Fruit fly (Drosophila melanogaster): ENCODE data around the gene ScpX.
A peak's percentile ranks its signal among the peaks of the same experiment; 100 is the strongest.

ScpX gene

DNA sequence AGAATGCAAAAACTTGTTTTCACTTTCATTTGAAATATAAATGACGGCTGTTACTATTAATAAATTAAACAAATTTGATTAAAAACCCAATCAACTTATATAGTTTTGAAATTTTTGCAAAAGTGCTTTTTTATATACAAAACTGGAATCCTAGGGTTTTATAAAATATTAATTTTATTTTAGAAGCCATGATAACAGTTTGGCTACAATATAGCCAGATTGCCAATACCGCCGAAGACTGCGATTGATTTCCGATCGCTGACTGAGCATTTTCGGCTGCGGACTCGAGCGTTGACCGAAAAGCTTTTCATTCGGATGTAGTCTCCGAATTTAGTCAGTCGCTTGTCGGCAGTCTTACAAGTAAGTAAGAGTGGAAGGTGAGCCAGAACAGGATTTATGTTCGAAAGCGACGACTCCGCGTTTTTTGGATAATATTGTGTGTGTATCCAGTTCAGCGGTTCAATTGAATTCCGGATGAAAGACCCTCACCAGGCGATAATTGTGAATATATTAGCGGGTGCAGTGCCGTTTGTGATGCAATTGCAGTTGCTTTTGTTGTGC, 7.7 kb upstream of the ScpX start, which contains the start of gene Ugt36D1:
Ugt36D1 (plus strand) TSS at position 306 of the 561 bp plus-strand sequence.
- TF ChIP-seq CG32006 (GFP tag; optimal IDR thresholded peaks at IDR 0.05): no peak
- TF ChIP-seq acj6 (GFP tag; optimal IDR thresholded peaks at IDR 0.05): no peak
- peak; percentile 82 for TF ChIP-seq svp (GFP tag)
- TF ChIP-seq Hr4 (GFP tag; optimal IDR thresholded peaks at IDR 0.05): peak; percentile 14
- peak; percentile 82 for TF ChIP-seq vri (GFP tag; optimal IDR thresholded peaks at IDR 0.05)
- peak; percentile 76 for TF ChIP-seq CG6854 (GFP tag; optimal IDR thresholded peaks at IDR 0.05)
- TF ChIP-seq CG11902 (GFP tag; optimal IDR thresholded peaks at IDR 0.05): no peak
- no peak for TF ChIP-seq achi (GFP tag; optimal IDR thresholded peaks at IDR 0.05)
- peak; percentile 30 for TF ChIP-seq topi (GFP tag; optimal IDR thresholded peaks at IDR 0.05)
- TF ChIP-seq CG4318 (GFP tag; optimal IDR thresholded peaks at IDR 0.05): no peak
- no peak for TF ChIP-seq CG6792 (GFP tag; optimal IDR thresholded peaks at IDR 0.05)
- no peak for TF ChIP-seq ss (GFP tag; optimal IDR thresholded peaks at IDR 0.05)
- TF ChIP-seq CG9139 (GFP tag; optimal IDR thresholded peaks at IDR 0.05): no peak
- no peak for TF ChIP-seq eg (GFP tag; IDR thresholded peaks at IDR 0.05)
- TF ChIP-seq CG8119 (GFP tag; IDR thresholded peaks at IDR 0.05): no peak
- TF ChIP-seq dac (GFP tag; optimal IDR thresholded peaks at IDR 0.05): no peak
- no peak for TF ChIP-seq CG8632 (GFP tag; optimal IDR thresholded peaks at IDR 0.05)
- no peak for TF ChIP-seq Hr38 (GFP tag; optimal IDR thresholded peaks at IDR 0.05)
- no peak for TF ChIP-seq CG7368 (GFP tag; optimal IDR thresholded peaks at IDR 0.05)
- no peak for TF ChIP-seq CG16779 (tag; optimal IDR thresholded peaks at IDR 0.05)
- TF ChIP-seq CG8319 (GFP tag; optimal IDR thresholded peaks at IDR 0.05): no peak
- peak; percentile 37; the same call in 1 of the 2 replicates for TF ChIP-seq CG15336 (GFP tag; IDR thresholded peaks at IDR 0.05)
- no peak for TF ChIP-seq cyc (GFP tag; optimal IDR thresholded peaks at IDR 0.05)
- TF ChIP-seq CG10669 (GFP tag; optimal IDR thresholded peaks at IDR 0.05): no peak
- TF ChIP-seq fd85E (GFP tag; optimal IDR thresholded peaks at IDR 0.05): no peak
- TF ChIP-seq Gug (GFP tag; IDR thresholded peaks at IDR 0.05): no peak
- no peak for TF ChIP-seq CG11294 (GFP tag; IDR thresholded peaks at IDR 0.05)
- TF ChIP-seq Smox (GFP tag; optimal IDR thresholded peaks at IDR 0.05): no peak
- peak; percentile 11 for TF ChIP-seq dsx (GFP tag; optimal IDR thresholded peaks at IDR 0.05; ENCODE audit: poor library complexity, severe bottlenecking)
- TF ChIP-seq CG6163 (GFP tag; IDR thresholded peaks at IDR 0.05): peak; percentile 50; the same call in 2 of the 3 replicates
- TF ChIP-seq CG34406 (GFP tag; optimal IDR thresholded peaks at IDR 0.05): no peak
- no peak for TF ChIP-seq Hr39 (GFP tag; optimal IDR thresholded peaks at IDR 0.05)
- peak; percentile 92 for TF ChIP-seq Blimp-1 (GFP tag; optimal IDR thresholded peaks at IDR 0.05)
- TF ChIP-seq Eip93F (GFP tag; optimal IDR thresholded peaks at IDR 0.05): peak; percentile 55
- TF ChIP-seq CG6276 (GFP tag; optimal IDR thresholded peaks at IDR 0.05): no peak
- TF ChIP-seq Sox14 (GFP tag; optimal IDR thresholded peaks at IDR 0.05): no peak
- peak; percentile 7 for TF ChIP-seq lz (GFP tag; optimal IDR thresholded peaks at IDR 0.05)
- no peak for TF ChIP-seq fkh (GFP tag; optimal IDR thresholded peaks at IDR 0.05)
- TF ChIP-seq CG3032 (tag; optimal IDR thresholded peaks at IDR 0.05): no peak
- TF ChIP-seq Sox15 (GFP tag; optimal IDR thresholded peaks at IDR 0.05): no peak
- no peak for TF ChIP-seq spab (GFP tag; optimal IDR thresholded peaks at IDR 0.05)
- no peak for TF ChIP-seq CG31627 (GFP tag; optimal IDR thresholded peaks at IDR 0.05)
- TF ChIP-seq Eip75B (GFP tag; optimal IDR thresholded peaks at IDR 0.05): peak; percentile 13
- no peak for TF ChIP-seq net (GFP tag; optimal IDR thresholded peaks at IDR 0.05)
- peak; percentile 41 for TF ChIP-seq Eip78C (GFP tag)
- no peak for TF ChIP-seq Met (GFP tag; optimal IDR thresholded peaks at IDR 0.05)
- no peak for TF ChIP-seq salr (GFP tag; optimal IDR thresholded peaks at IDR 0.05)
- TF ChIP-seq CG10631 (GFP tag; optimal IDR thresholded peaks at IDR 0.05): no peak
- TF ChIP-seq OdsH (GFP tag; optimal IDR thresholded peaks at IDR 0.05): no peak
- TF ChIP-seq CG1621 (tag; optimal IDR thresholded peaks at IDR 0.05): peak; percentile 25
- peak; percentile 4 for TF ChIP-seq Sox102F (GFP tag; optimal IDR thresholded peaks at IDR 0.05)
- peak; percentile 22 for TF ChIP-seq esn (GFP tag; optimal IDR thresholded peaks at IDR 0.05)
- peak; percentile 19 for TF ChIP-seq CG3919 (GFP tag; optimal IDR thresholded peaks at IDR 0.05)

Data from whole organism, prepupa.